Worm (Caenorhabditis elegans) whole organism, early embryonic: ENCODE data around the gene algn-2.

Source experiments
- B0310.2 ChIP-seq: sonication (generic microtip); optimal IDR thresholded peaks from 2 replicates; lab custom pipeline; 2016; ENCODE audit warnings: mild to moderate bottlenecking, missing genetic modification characterization, missing compliant biosample characterization
- ama-1 ChIP-seq: fragments of 150-350 bp; optimal IDR thresholded peaks from 2 replicates; lab custom pipeline; 2014
- ets-7 ChIP-seq: sonication (generic microtip); optimal IDR thresholded peaks from 2 replicates; lab custom pipeline; 2016; ENCODE audit warnings: missing genotype, missing genetic modification characterization, missing compliant biosample characterization
- flt-1 ChIP-seq: fragments of 200-800 bp; sonication (Bioruptor generic); IDR thresholded peaks from 2 replicates; pipeline ENCODE4 v1.3.6; 2022; ENCODE audit warnings: missing genetic modification characterization, missing compliant biosample characterization
- hnd-1 ChIP-seq: sonication (generic microtip); optimal IDR thresholded peaks from 2 replicates; lab custom pipeline; 2016; ENCODE audit warnings: missing genetic modification characterization, missing compliant biosample characterization
- scrt-1 ChIP-seq: fragments of 200-800 bp; sonication (Bioruptor generic); IDR thresholded peaks from 2 replicates; pipeline ENCODE4 v1.3.6; 2022; ENCODE audit warnings: missing genetic modification characterization, missing compliant biosample characterization
- tbx-11 ChIP-seq: fragments of 200-800 bp; sonication (Bioruptor generic); IDR thresholded peaks from 2 replicates; pipeline ENCODE4 v1.3.6; 2022; ENCODE audit warnings: missing genetic modification characterization, missing compliant biosample characterization

ce11 chrII:5365645-5366044 is 9.4 kb upstream of the algn-2 start, which contains the start of gene F09E5.16:
- TF ChIP-seq hnd-1 (no peak), ama-1 (lab: Kevin White, UChicago) (no peak), B0310.2 (tag; lab: Kevin White, UChicago) (no peak), scrt-1 (no peak), ets-7 (tag; lab: Kevin White, UChicago) (no peak), flt-1 (GFP tag; lab: Robert Waterston, UW) (no peak), tbx-11 (GFP tag; lab: Robert Waterston, UW) (no peak)
